Worm (Caenorhabditis elegans) whole organism, young adult: ENCODE results near the gene vps-45.

Experiments used
- attf-3 ChIP-seq: fragments of 200-800 bp; sonication (Bioruptor generic); conservative IDR thresholded peaks from 2 replicates; pipeline ENCODE4 v1.3.6; 2022; ENCODE audit warnings: missing genetic modification reagents, missing genetic modification characterization, missing compliant biosample characterization
- bed-1 ChIP-seq: fragments of 200-800 bp; sonication (Bioruptor generic); IDR thresholded peaks from 2 replicates; pipeline ENCODE4 v1.3.6; 2022; ENCODE audit warnings: missing genetic modification reagents, missing genetic modification characterization, missing compliant biosample characterization
- dpl-1 ChIP-seq: fragments of 150-350 bp; optimal IDR thresholded peaks from 2 replicates; lab custom pipeline; 2014; ENCODE audit warnings: missing biosample characterization, missing genetic modification reagents, missing genetic modification characterization
- lin-26 ChIP-seq: fragments of 200-800 bp; sonication (Bioruptor generic); IDR thresholded peaks from 2 replicates; pipeline ENCODE4 v1.3.6; 2022; ENCODE audit warnings: missing genetic modification reagents, missing genetic modification characterization, missing compliant biosample characterization
- lin-54 ChIP-seq: fragments of 200-800 bp; sonication (Bioruptor generic); optimal IDR thresholded peaks from 2 replicates; lab custom pipeline; 2018; ENCODE audit warnings: mild to moderate bottlenecking, missing genetic modification characterization, missing compliant biosample characterization
- nfya-1 ChIP-seq: sonication (generic microtip); optimal IDR thresholded peaks from 2 replicates; lab custom pipeline; 2017; ENCODE audit warnings: antibody characterized with exemption, missing compliant biosample characterization, missing genetic modification characterization, borderline replicate concordance; ENCODE audit not compliant: insufficient read depth
- pha-4 ChIP-seq: fragments of 150-350 bp; sonication (generic microtip); optimal IDR thresholded peaks from 2 replicates; lab custom pipeline; 2014; ENCODE audit warnings: missing biosample characterization, missing genetic modification reagents, missing genetic modification characterization
- sptf-2 ChIP-seq: fragments of 200-800 bp; sonication (Bioruptor generic); optimal IDR thresholded peaks from 2 replicates; lab custom pipeline; 2018; ENCODE audit warnings: mild to moderate bottlenecking, missing genetic modification characterization, missing compliant biosample characterization

- TF ChIP-seq attf-3 (GFP tag; lab: Robert Waterston, UW) (no peak), bed-1 (GFP tag; lab: Robert Waterston, UW) (no peak), lin-26 (GFP tag; lab: Robert Waterston, UW) (no peak), sptf-2 (GFP tag; lab: Kevin White, UChicago) (no peak), nfya-1 (tag; lab: Kevin White, UChicago) (no peak), pha-4 (tag; lab: Kevin White, UChicago) (no peak), lin-54 (GFP tag; lab: Kevin White, UChicago) (no peak), dpl-1 (no peak)
These were observed 11.5 kb downstream of the vps-45 start, which contains the start of gene ncs-1 for ce11 chrX:963171-963570.
